Fruit fly (Drosophila melanogaster) whole organism, adult: ENCODE data around the gene LysX.

ENCODE experiments used
- CG7045 ChIP-seq: fragments of 200-800 bp; sonication (Bioruptor generic); optimal IDR thresholded peaks from 2 replicates; lab custom pipeline; 2017; ENCODE audit warnings: missing biosample characterization, mild to moderate bottlenecking, missing genetic modification characterization
- Hr96 ChIP-seq: fragments of 200-800 bp; sonication (Bioruptor generic); optimal IDR thresholded peaks from 2 replicates; lab custom pipeline; 2016; ENCODE audit warnings: missing biosample characterization, missing genetic modification characterization
- bab1 ChIP-seq: fragments of 200-800 bp; sonication (Bioruptor generic); optimal IDR thresholded peaks from 3 replicates; lab custom pipeline; 2019; ENCODE audit warnings: missing biosample characterization, mild to moderate bottlenecking, missing genetic modification characterization, moderate library complexity
- cic ChIP-seq: fragments of 200-800 bp; sonication (Bioruptor generic); optimal IDR thresholded peaks from 2 replicates; lab custom pipeline; 2017; ENCODE audit warnings: missing biosample characterization, mild to moderate bottlenecking, missing genetic modification characterization, moderate library complexity
- cnc ChIP-seq, 2 experiments: fragments of >200 bp; optimal IDR thresholded peaks; 2 replicates each; lab custom pipeline; 2017
- tj ChIP-seq: fragments of 200-800 bp; sonication (Bioruptor generic); optimal IDR thresholded peaks from 3 replicates; lab custom pipeline; 2017; ENCODE audit warnings: missing biosample characterization, mild to moderate bottlenecking, missing genetic modification characterization, moderate library complexity
- toe ChIP-seq: fragments of 200-800 bp; sonication (Bioruptor generic); optimal IDR thresholded peaks from 2 replicates; lab custom pipeline; 2016; ENCODE audit warnings: missing biosample characterization, missing genetic modification characterization

DNA sequence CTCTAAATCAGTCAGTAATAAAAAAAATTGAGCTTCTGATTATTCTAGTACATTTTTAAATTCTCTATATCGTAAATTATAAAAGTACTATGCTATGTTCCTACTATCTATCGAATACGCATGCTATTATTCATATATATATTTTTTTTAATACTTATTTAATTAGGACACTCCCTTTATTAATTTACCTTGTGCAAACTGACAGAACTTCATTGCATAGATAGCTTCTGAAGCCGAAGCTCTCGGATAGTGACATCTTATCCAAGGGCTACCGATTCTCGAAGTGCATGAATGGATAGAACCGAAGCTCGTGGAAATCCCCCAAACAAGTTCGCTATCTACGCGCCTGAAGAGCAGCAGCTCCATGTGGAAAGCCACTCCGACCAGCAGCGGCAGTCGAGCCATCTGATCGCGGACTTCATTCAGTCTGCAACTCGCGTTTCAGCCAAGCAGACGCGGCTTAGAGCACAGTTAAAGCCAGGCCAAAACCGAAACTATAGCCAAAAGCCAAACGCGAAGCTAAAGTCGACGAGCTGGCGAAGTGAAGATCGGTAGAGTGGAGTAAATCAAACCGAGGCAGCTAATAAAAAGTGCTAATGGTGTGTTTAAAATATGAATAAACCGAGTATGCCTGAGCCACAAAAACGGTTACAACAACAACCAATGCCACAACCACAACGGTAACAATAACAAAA lies 5.4 kb upstream of the LysX start, which contains the start of gene mwh:
- TF ChIP-seq cnc (optimal IDR thresholded peaks at IDR 0.05; lab: Kevin White, UChicago) (no peak), cic (no peak), tj (GFP tag; lab: Kevin White, UChicago) (no peak), Hr96 (GFP tag; lab: Kevin White, UChicago) (no peak), bab1 (GFP tag; lab: Kevin White, UChicago) (no peak), toe (GFP tag; lab: Kevin White, UChicago) (no peak), CG7045 (GFP tag; lab: Kevin White, UChicago) (no peak)
